Worm (Caenorhabditis elegans) whole organism, late embryonic: ENCODE results near the gene T24C4.10.

Source experiments
- C08G9.2 ChIP-seq: sonication (generic microtip); optimal IDR thresholded peaks from 2 replicates; lab custom pipeline; 2016; ENCODE audit warnings: mild to moderate bottlenecking, missing genetic modification characterization, moderate library complexity, missing compliant biosample characterization
- C38D4.7 ChIP-seq: fragments of 200-800 bp; sonication (Bioruptor generic); optimal IDR thresholded peaks from 2 replicates; lab custom pipeline; 2018; ENCODE audit warnings: mild to moderate bottlenecking, missing genetic modification characterization, moderate library complexity, missing compliant biosample characterization
- F13H6.1 ChIP-seq: sonication (generic microtip); optimal IDR thresholded peaks from 2 replicates; lab custom pipeline; 2016; ENCODE audit warnings: missing genetic modification characterization, missing compliant biosample characterization
- K02D7.2 ChIP-seq: sonication (generic microtip); optimal IDR thresholded peaks from 2 replicates; lab custom pipeline; 2017; ENCODE audit warnings: mild to moderate bottlenecking, missing genetic modification characterization, missing compliant biosample characterization
- K09A11.1 ChIP-seq: sonication (generic microtip); optimal IDR thresholded peaks from 2 replicates; lab custom pipeline; 2017; ENCODE audit warnings: antibody characterized with exemption, mild to moderate bottlenecking, missing genetic modification characterization, missing compliant biosample characterization; ENCODE audit not compliant: insufficient read depth
- ama-1 ChIP-seq: fragments of 150-350 bp; optimal IDR thresholded peaks from 2 replicates; lab custom pipeline; 2014
- ceh-14 ChIP-seq: sonication (generic microtip); optimal IDR thresholded peaks from 2 replicates; lab custom pipeline; 2016; ENCODE audit warnings: missing genotype, missing genetic modification characterization, missing compliant biosample characterization
- ceh-19 ChIP-seq: fragments of 200-800 bp; sonication (Bioruptor generic); optimal IDR thresholded peaks from 2 replicates; lab custom pipeline; 2018; ENCODE audit warnings: mild to moderate bottlenecking, missing genetic modification characterization, missing compliant biosample characterization
- ceh-2 ChIP-seq: sonication (generic microtip); optimal IDR thresholded peaks from 2 replicates; lab custom pipeline; 2016; ENCODE audit warnings: missing genotype, missing genetic modification characterization, missing compliant biosample characterization
- ceh-22 ChIP-seq: sonication (generic microtip); optimal IDR thresholded peaks from 2 replicates; lab custom pipeline; 2017; ENCODE audit warnings: missing biosample characterization, missing genetic modification characterization
- ceh-24 ChIP-seq: sonication (generic microtip); optimal IDR thresholded peaks from 2 replicates; lab custom pipeline; 2016; ENCODE audit warnings: mild to moderate bottlenecking, missing genetic modification characterization, missing compliant biosample characterization
- ceh-30 ChIP-seq: fragments of 150-350 bp; optimal IDR thresholded peaks from 2 replicates; lab custom pipeline; 2014; ENCODE audit warnings: missing biosample characterization, missing genetic modification characterization
- ceh-34 ChIP-seq: sonication (generic microtip); optimal IDR thresholded peaks from 2 replicates; lab custom pipeline; 2016; ENCODE audit warnings: mild to moderate bottlenecking, missing genetic modification characterization, missing compliant biosample characterization
- ceh-45 ChIP-seq: fragments of 200-800 bp; sonication (Bioruptor generic); IDR thresholded peaks from 2 replicates; pipeline ENCODE4 v1.3.6; 2022; ENCODE audit warnings: missing genetic modification reagents, missing genetic modification characterization, missing compliant biosample characterization
- ceh-48 ChIP-seq: sonication (generic microtip); optimal IDR thresholded peaks from 2 replicates; lab custom pipeline; 2016; ENCODE audit warnings: missing genetic modification characterization, inconsistent platforms, missing compliant biosample characterization
- ceh-6 ChIP-seq: fragments of 200-800 bp; sonication (Bioruptor generic); optimal IDR thresholded peaks from 2 replicates; lab custom pipeline; 2018; ENCODE audit warnings: mild to moderate bottlenecking, missing genetic modification characterization, missing compliant biosample characterization
- ceh-9 ChIP-seq: sonication (generic microtip); optimal IDR thresholded peaks from 2 replicates; lab custom pipeline; 2016; ENCODE audit warnings: mild to moderate bottlenecking, missing genetic modification characterization, inconsistent platforms, missing compliant biosample characterization
- fax-1 ChIP-seq: sonication (generic microtip); optimal IDR thresholded peaks from 2 replicates; lab custom pipeline; 2016; ENCODE audit warnings: missing genotype, missing genetic modification characterization, missing compliant biosample characterization
- fkh-10 ChIP-seq: fragments of 150-350 bp; optimal IDR thresholded peaks from 2 replicates; lab custom pipeline; 2014; ENCODE audit warnings: missing biosample characterization, missing genetic modification reagents, missing genetic modification characterization
- hlh-6 ChIP-seq: sonication (generic microtip); optimal IDR thresholded peaks from 2 replicates; lab custom pipeline; 2016; ENCODE audit warnings: missing genotype, missing genetic modification characterization, missing compliant biosample characterization
- madf-2 ChIP-seq: sonication (generic microtip); optimal IDR thresholded peaks from 2 replicates; lab custom pipeline; 2017; ENCODE audit warnings: missing genetic modification characterization, missing compliant biosample characterization
- nfya-1 ChIP-seq: sonication (generic microtip); optimal IDR thresholded peaks from 2 replicates; lab custom pipeline; 2017; ENCODE audit warnings: missing genetic modification characterization, mild to moderate bottlenecking, missing compliant biosample characterization, antibody characterized with exemption, moderate library complexity
- nhr-232 ChIP-seq: sonication (generic microtip); optimal IDR thresholded peaks from 2 replicates; lab custom pipeline; 2016; ENCODE audit warnings: missing genetic modification characterization, missing compliant biosample characterization
- odd-2 ChIP-seq: sonication (generic microtip); optimal IDR thresholded peaks from 2 replicates; lab custom pipeline; 2017; ENCODE audit warnings: antibody characterized with exemption, mild to moderate bottlenecking, missing genetic modification characterization, missing compliant biosample characterization
- pha-4 ChIP-seq: fragments of 150-350 bp; optimal IDR thresholded peaks from 2 replicates; lab custom pipeline; 2018; ENCODE audit warnings: missing biosample characterization, missing genetic modification reagents, missing genetic modification characterization
- pqm-1 ChIP-seq: sonication (generic microtip); optimal IDR thresholded peaks from 2 replicates; lab custom pipeline; 2016; ENCODE audit warnings: missing genetic modification characterization, missing compliant biosample characterization
- pros-1 ChIP-seq: fragments of 150-350 bp; optimal IDR thresholded peaks from 2 replicates; lab custom pipeline; 2014; ENCODE audit warnings: missing biosample characterization, missing genetic modification reagents, missing genetic modification characterization
- sox-2 ChIP-seq: fragments of 200-800 bp; sonication (Bioruptor generic); IDR thresholded peaks from 2 replicates; pipeline ENCODE4 v1.3.6; 2022; ENCODE audit warnings: missing genetic modification reagents, missing genetic modification characterization, missing compliant biosample characterization
- sox-4 ChIP-seq: sonication (generic microtip); optimal IDR thresholded peaks from 2 replicates; lab custom pipeline; 2017; ENCODE audit warnings: mild to moderate bottlenecking, missing genetic modification characterization, inconsistent platforms, missing compliant biosample characterization
- tbx-2 ChIP-seq: sonication (generic microtip); optimal IDR thresholded peaks from 2 replicates; lab custom pipeline; 2016; ENCODE audit warnings: missing genetic modification characterization, missing compliant biosample characterization
- ttx-3 ChIP-seq: sonication (generic microtip); optimal IDR thresholded peaks from 2 replicates; lab custom pipeline; 2016; ENCODE audit warnings: missing genetic modification reagents, missing genetic modification characterization, missing compliant biosample characterization
- unc-3 ChIP-seq, 2 experiments: fragments of 200-800 bp in 1 of 2; sonication (Bioruptor generic) in 1 of 2; sonication (generic microtip) in 1 of 2; conservative IDR thresholded peaks in 1 of 2; optimal IDR thresholded peaks in 1 of 2; 2 replicates each; pipeline versions ENCODE4 v1.3.6 to Lab custom; 2016 to 2022; ENCODE audit warnings: missing compliant biosample characterization in 2 of 2, missing genetic modification characterization in 2 of 2, missing genetic modification reagents in 1 of 2
- zip-5 ChIP-seq: sonication (generic microtip); optimal IDR thresholded peaks from 2 replicates; lab custom pipeline; 2016; ENCODE audit warnings: missing genetic modification characterization, missing compliant biosample characterization
- ztf-16 ChIP-seq: sonication (generic microtip); optimal IDR thresholded peaks from 2 replicates; lab custom pipeline; 2017; ENCODE audit warnings: missing genetic modification characterization, missing compliant biosample characterization

T24C4.10 gene

DNA sequence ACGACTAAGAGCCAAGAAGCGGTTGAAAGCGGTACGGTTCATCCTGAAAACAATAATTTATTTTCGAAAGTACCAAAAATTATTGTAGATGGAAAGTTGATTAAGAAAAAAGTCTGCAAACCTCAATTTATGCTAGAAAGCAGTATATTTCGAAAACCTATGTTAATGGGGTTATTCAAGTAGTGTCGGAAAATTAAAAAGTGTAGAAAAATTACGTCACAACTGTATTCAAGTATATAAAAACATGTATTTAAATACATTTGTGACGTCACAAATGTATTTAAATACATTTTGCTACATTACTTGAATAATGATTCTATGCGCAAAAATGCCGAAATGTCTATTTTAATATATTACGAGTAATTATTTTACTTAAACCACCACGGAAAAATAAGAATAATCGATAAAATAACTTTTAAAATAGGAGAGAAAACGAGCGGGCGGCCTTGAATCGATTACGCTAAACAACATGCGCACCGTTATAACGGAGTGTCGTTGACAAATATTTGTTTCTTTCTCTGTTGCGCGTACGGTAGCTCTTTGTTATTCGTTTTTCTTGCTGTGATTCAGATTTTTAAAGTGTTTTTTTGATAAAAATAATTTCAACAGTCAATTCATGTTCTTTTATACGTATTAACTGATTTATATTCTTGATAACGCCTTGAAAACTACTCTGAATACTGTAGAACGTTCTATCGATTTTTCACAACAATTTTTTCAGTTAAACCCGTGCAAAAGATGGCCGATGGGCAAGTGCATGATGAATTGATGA, 19.7 kb upstream of the T24C4.10 start, which contains the start of the genes F23H11.5 and bra-2:
Gene F23H11.5 (minus strand): TSS at position 51 of the 772 bp plus-strand sequence.
Gene bra-2 (plus strand): TSS at position 722 of the 772 bp plus-strand sequence.
- peak; percentile 57 for TF ChIP-seq ceh-48 (tag; lab: Kevin White, UChicago)
- TF ChIP-seq ceh-6 (GFP tag; lab: Kevin White, UChicago) = no peak
- TF ChIP-seq pha-4 (tag; lab: Kevin White, UChicago) = no peak

DNA sequence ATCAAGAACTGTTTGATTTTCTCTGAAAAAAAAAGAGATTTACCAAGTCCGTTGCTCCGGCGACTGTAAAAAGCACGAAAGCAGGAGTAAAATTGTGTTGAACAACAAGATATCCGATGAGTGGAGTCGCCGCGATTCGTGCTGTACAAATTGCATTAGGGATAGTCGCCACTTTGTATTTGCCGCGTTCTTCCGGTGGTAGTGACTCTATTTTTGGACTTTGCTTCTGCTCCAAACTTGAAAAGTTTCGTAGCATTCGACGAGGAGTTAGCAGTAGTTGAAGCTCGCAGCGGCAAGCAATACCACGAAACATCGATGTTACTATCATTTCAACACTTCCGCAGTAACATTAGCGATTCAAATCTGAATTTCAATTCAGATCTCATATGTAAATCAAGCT, 18.5 kb upstream of the T24C4.10 start, which contains the start of gene crls-1:
Gene crls-1 (minus strand): TSS at position 363 of the 400 bp plus-strand sequence.
- TF ChIP-seq pros-1 (tag; lab: Kevin White, UChicago) (no peak), zip-5 (no peak), ceh-34 (tag; lab: Kevin White, UChicago) (no peak), ceh-48 (tag; lab: Kevin White, UChicago) (no peak), C08G9.2 (no peak), ztf-16 (no peak), madf-2 (tag; lab: Kevin White, UChicago) (no peak), fax-1 (tag; lab: Kevin White, UChicago) (no peak), pqm-1 (no peak), ceh-30 (tag; lab: Kevin White, UChicago) (no peak), tbx-2 (no peak), ceh-14 (tag; lab: Kevin White, UChicago) (no peak), ttx-3 (tag; lab: Kevin White, UChicago) (no peak), ceh-2 (no peak), K02D7.2 (tag; lab: Kevin White, UChicago) (no peak), pha-4 (tag; lab: Kevin White, UChicago) (no peak), ceh-22 (tag; lab: Kevin White, UChicago) (no peak), sox-4 (no peak), unc-3 (GFP tag; conservative IDR thresholded peaks at IDR 0.05; lab: Robert Waterston, UW) (no peak), unc-3 (tag; optimal IDR thresholded peaks at IDR 0.05; lab: Kevin White, UChicago) (no peak), ceh-24 (no peak)

DNA sequence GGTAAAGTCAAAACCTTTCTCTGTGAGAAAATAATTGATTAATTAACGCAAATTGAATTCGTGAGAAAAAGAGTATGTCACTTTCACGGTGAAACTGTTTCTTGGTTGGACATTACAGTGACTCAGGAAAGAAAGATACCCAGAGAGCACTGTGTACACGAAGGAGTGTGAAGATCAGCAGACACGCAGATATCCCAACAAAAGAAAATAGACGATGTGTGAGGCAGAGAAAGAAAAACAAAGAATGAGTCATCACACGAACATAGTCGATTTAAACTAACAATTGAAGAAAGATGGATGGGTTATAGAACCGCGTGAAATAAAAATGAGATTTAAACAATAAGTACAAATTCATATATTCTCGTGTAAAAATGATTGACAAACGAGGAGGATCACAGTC, 16.9 kb upstream of the T24C4.10 start:
- peak; percentile 30 for TF ChIP-seq nfya-1 (tag; lab: Kevin White, UChicago)
- TF ChIP-seq pros-1 (tag; lab: Kevin White, UChicago) = no peak
- no peak for TF ChIP-seq F13H6.1 (tag; lab: Kevin White, UChicago)
- TF ChIP-seq ceh-19 (GFP tag; lab: Kevin White, UChicago) = no peak
- no peak for TF ChIP-seq ceh-45 (GFP tag; lab: Robert Waterston, UW)
- no peak for TF ChIP-seq fkh-10
- no peak for TF ChIP-seq nhr-232

DNA sequence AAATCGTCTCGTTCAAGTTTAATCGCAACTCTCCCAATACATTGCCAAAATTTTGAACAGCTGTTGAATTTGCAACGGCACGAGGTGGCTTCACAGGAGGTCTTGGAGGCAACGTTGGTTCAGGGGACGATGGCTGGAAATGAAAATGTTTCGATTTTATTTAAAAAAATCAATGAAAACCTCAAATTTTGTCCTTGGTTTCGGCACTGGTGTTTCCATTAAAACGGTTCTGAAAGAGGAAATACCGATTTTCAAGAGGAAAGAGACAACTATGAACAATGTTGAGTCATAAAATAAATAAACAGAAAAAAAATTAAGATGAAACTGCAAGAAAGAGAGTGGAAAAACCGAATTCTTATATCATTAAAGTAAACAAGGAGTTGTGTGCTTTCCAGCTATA, 16.3 kb upstream of the T24C4.10 start, which contains the start of gene F23H11.4:
Gene F23H11.4 (minus strand): TSS at position 229 of the 400 bp plus-strand sequence.
- no peak for TF ChIP-seq C38D4.7 (GFP tag; lab: Kevin White, UChicago)
- TF ChIP-seq ceh-48 (tag; lab: Kevin White, UChicago) = no peak
- no peak for TF ChIP-seq odd-2 (tag; lab: Kevin White, UChicago)
- TF ChIP-seq ama-1 = no peak
- no peak for TF ChIP-seq ceh-22 (tag; lab: Kevin White, UChicago)
- TF ChIP-seq sox-2 (GFP tag; lab: Robert Waterston, UW) = no peak
- no peak for TF ChIP-seq K09A11.1 (tag; lab: Kevin White, UChicago)
- TF ChIP-seq zip-5 = no peak
- no peak for TF ChIP-seq hlh-6 (tag; lab: Kevin White, UChicago)
- TF ChIP-seq tbx-2 = no peak
- no peak for TF ChIP-seq ceh-9 (tag; lab: Kevin White, UChicago)
- no peak for TF ChIP-seq madf-2 (tag; lab: Kevin White, UChicago)
